Fruit fly (Drosophila melanogaster) whole organism, wandering third instar larva: Measurements from ENCODE around the gene AsnS.

ENCODE experiments used
- Abd-B ChIP-seq: fragments of >200 bp; optimal IDR thresholded peaks from 2 replicates; lab custom pipeline; 2017; ENCODE audit warnings: missing biosample characterization, missing genetic modification characterization
- CG32264 ChIP-seq: fragments of 200-800 bp; sonication (Bioruptor generic); optimal IDR thresholded peaks from 2 replicates; lab custom pipeline; 2016; ENCODE audit warnings: missing biosample characterization, missing genetic modification characterization
- CG9705 ChIP-seq: fragments of 200-800 bp; sonication (Bioruptor generic); optimal IDR thresholded peaks from 2 replicates; lab custom pipeline; 2018; ENCODE audit warnings: missing biosample characterization, mild to moderate bottlenecking, missing genetic modification characterization
- CrebA ChIP-seq: fragments of 200-800 bp; sonication (Bioruptor generic); optimal IDR thresholded peaks from 2 replicates; lab custom pipeline; 2016; ENCODE audit warnings: missing biosample characterization, mild to moderate bottlenecking, missing genetic modification characterization, borderline replicate concordance
- Dfd ChIP-seq: fragments of >200 bp; optimal IDR thresholded peaks from 2 replicates; lab custom pipeline; 2017; ENCODE audit warnings: missing biosample characterization, missing genetic modification characterization
- Dif ChIP-seq: fragments of 200-275, 200-300 bp; sonication (Bioruptor generic); optimal IDR thresholded peaks from 2 replicates; lab custom pipeline; 2018; ENCODE audit warnings: missing biosample characterization, missing genetic modification characterization; ENCODE audit not compliant: partially characterized antibody
- GATAd ChIP-seq: sonication (Bioruptor generic); optimal IDR thresholded peaks from 2 replicates; lab custom pipeline; 2016; ENCODE audit warnings: missing biosample characterization, missing genetic modification characterization
- HLH106 ChIP-seq: fragments of 200-800 bp; optimal IDR thresholded peaks from 3 replicates; lab custom pipeline; 2019; ENCODE audit warnings: missing biosample characterization, mild to moderate bottlenecking, missing genetic modification characterization, moderate library complexity
- Hnf4 ChIP-seq: fragments of 200-800 bp; sonication (Bioruptor generic); optimal IDR thresholded peaks from 2 replicates; lab custom pipeline; 2016; ENCODE audit warnings: missing biosample characterization, mild to moderate bottlenecking, missing genetic modification characterization
- Hr83 ChIP-seq: fragments of 200-300 bp; sonication (Bioruptor generic); optimal IDR thresholded peaks from 2 replicates; lab custom pipeline; 2016; ENCODE audit warnings: missing biosample characterization, mild to moderate bottlenecking, missing genetic modification characterization, moderate library complexity; ENCODE audit not compliant: poor library complexity, severe bottlenecking
- Jra ChIP-seq: sonication (Bioruptor generic); optimal IDR thresholded peaks from 2 replicates; lab custom pipeline; 2016; ENCODE audit warnings: missing biosample characterization, missing genetic modification characterization
- Mio ChIP-seq: sonication (Bioruptor generic); optimal IDR thresholded peaks from 2 replicates; lab custom pipeline; 2016; ENCODE audit warnings: missing biosample characterization, missing genetic modification characterization
- N ChIP-seq: fragments of >200 bp; optimal IDR thresholded peaks from 2 replicates; lab custom pipeline; 2018; ENCODE audit warnings: missing biosample characterization, missing external identifiers, missing genetic modification characterization
- OdsH ChIP-seq: fragments of 200-800 bp; sonication (Bioruptor generic); optimal IDR thresholded peaks from 2 replicates; lab custom pipeline; 2016; ENCODE audit warnings: missing biosample characterization, mild to moderate bottlenecking, missing genetic modification characterization
- Rel ChIP-seq, 2 experiments: fragments of 200-800 bp; sonication (Bioruptor generic) in 1 of 2; optimal IDR thresholded peaks; 2 replicates in 1 of 2; 3 replicates in 1 of 2; lab custom pipeline; 2016 to 2019; ENCODE audit warnings: mild to moderate bottlenecking in 2 of 2, missing biosample characterization in 2 of 2, missing genetic modification characterization in 2 of 2, moderate library complexity in 1 of 2
- Sp1 ChIP-seq: fragments of 200-800 bp; sonication (Bioruptor generic); optimal IDR thresholded peaks from 3 replicates; lab custom pipeline; 2019; ENCODE audit warnings: missing biosample characterization, mild to moderate bottlenecking, missing genetic modification characterization, moderate library complexity
- Vsx2 ChIP-seq: fragments of 200-300, 225-300 bp; sonication (Bioruptor generic); optimal IDR thresholded peaks from 2 replicates; lab custom pipeline; 2018; ENCODE audit warnings: missing biosample characterization, missing genetic modification characterization; ENCODE audit not compliant: partially characterized antibody
- br ChIP-seq: fragments of 200-800 bp; sonication (Bioruptor generic); optimal IDR thresholded peaks from 2 replicates; lab custom pipeline; 2016; ENCODE audit warnings: missing biosample characterization, missing genetic modification characterization
- brk ChIP-seq: fragments of 200-800 bp; sonication (Bioruptor generic); optimal IDR thresholded peaks from 2 replicates; lab custom pipeline; 2016; ENCODE audit warnings: missing biosample characterization, mild to moderate bottlenecking, missing genetic modification characterization
- dl ChIP-seq, 2 experiments: fragments of 175-275, 200-275 bp in 1 of 2; fragments of 200-275 bp in 1 of 2; sonication (Bioruptor generic); optimal IDR thresholded peaks; lab custom pipeline; 2018; ENCODE audit warnings: mild to moderate bottlenecking in 2 of 2, missing biosample characterization in 2 of 2, missing genetic modification characterization in 2 of 2, moderate library complexity in 2 of 2; ENCODE audit not compliant: partially characterized antibody in 2 of 2, insufficient read depth in 1 of 2
- dmrt93B ChIP-seq: fragments of 200-800 bp; sonication (Bioruptor generic); optimal IDR thresholded peaks from 2 replicates; lab custom pipeline; 2018; ENCODE audit warnings: missing biosample characterization, mild to moderate bottlenecking, missing genetic modification characterization
- dsf ChIP-seq: sonication (Bioruptor generic); optimal IDR thresholded peaks from 2 replicates; lab custom pipeline; 2016; ENCODE audit warnings: missing biosample characterization, missing genetic modification characterization, borderline replicate concordance
- ey ChIP-seq: fragments of 200-800 bp; sonication (Bioruptor generic); optimal IDR thresholded peaks from 2 replicates; lab custom pipeline; 2016; ENCODE audit warnings: missing biosample characterization, missing genetic modification characterization
- foxo ChIP-seq, 2 experiments: fragments of 200-800 bp; sonication (Bioruptor generic); optimal IDR thresholded peaks; 2 replicates in 1 of 2; 3 replicates in 1 of 2; lab custom pipeline; 2016 to 2017; ENCODE audit warnings: missing biosample characterization in 2 of 2, missing genetic modification characterization in 2 of 2
- fru ChIP-seq: fragments of 200-800 bp; sonication (Bioruptor generic); optimal IDR thresholded peaks from 3 replicates; lab custom pipeline; 2016; ENCODE audit warnings: missing biosample characterization, mild to moderate bottlenecking, missing genetic modification characterization
- h ChIP-seq: fragments of 200-800 bp; sonication (Bioruptor generic); optimal IDR thresholded peaks from 3 replicates; lab custom pipeline; 2016; ENCODE audit warnings: missing biosample characterization, mild to moderate bottlenecking, missing genetic modification characterization
- jim ChIP-seq: fragments of 175-275, 200-325 bp; sonication (Bioruptor generic); optimal IDR thresholded peaks from 2 replicates; lab custom pipeline; 2016; ENCODE audit warnings: missing biosample characterization, mild to moderate bottlenecking, missing genetic modification characterization
- lola ChIP-seq: fragments of >200 bp; optimal IDR thresholded peaks from 2 replicates; lab custom pipeline; 2017; ENCODE audit warnings: missing biosample characterization, missing genetic modification characterization
- pan ChIP-seq: fragments of >200 bp; optimal IDR thresholded peaks from 2 replicates; lab custom pipeline; 2017
- psq ChIP-seq: fragments of 200-800 bp; sonication (Bioruptor generic); optimal IDR thresholded peaks from 3 replicates; lab custom pipeline; 2017; ENCODE audit warnings: missing biosample characterization, mild to moderate bottlenecking, missing genetic modification characterization, moderate library complexity
- rgr ChIP-seq: fragments of 200-800 bp; sonication (Bioruptor generic); optimal IDR thresholded peaks from 3 replicates; lab custom pipeline; 2016; ENCODE audit warnings: missing biosample characterization, mild to moderate bottlenecking, missing genetic modification characterization
- sage ChIP-seq: fragments of 200-800 bp; sonication (Bioruptor generic); optimal IDR thresholded peaks from 2 replicates; lab custom pipeline; 2016; ENCODE audit warnings: missing biosample characterization, mild to moderate bottlenecking, missing genetic modification characterization
- sv ChIP-seq: fragments of 200-800 bp; sonication (Bioruptor generic); optimal IDR thresholded peaks from 3 replicates; lab custom pipeline; 2016; ENCODE audit warnings: missing biosample characterization, missing genetic modification characterization
- tai ChIP-seq: sonication (Bioruptor generic); optimal IDR thresholded peaks from 2 replicates; lab custom pipeline; 2016; ENCODE audit warnings: missing biosample characterization, missing genetic modification characterization
- usp ChIP-seq: fragments of >200 bp; optimal IDR thresholded peaks from 2 replicates; lab custom pipeline; 2017; ENCODE audit warnings: missing biosample characterization, missing genetic modification characterization
- woc ChIP-seq: sonication (Bioruptor generic); optimal IDR thresholded peaks from 2 replicates; lab custom pipeline; 2016; ENCODE audit warnings: missing biosample characterization, mild to moderate bottlenecking, missing genetic modification characterization

Gene AsnS

DNA sequence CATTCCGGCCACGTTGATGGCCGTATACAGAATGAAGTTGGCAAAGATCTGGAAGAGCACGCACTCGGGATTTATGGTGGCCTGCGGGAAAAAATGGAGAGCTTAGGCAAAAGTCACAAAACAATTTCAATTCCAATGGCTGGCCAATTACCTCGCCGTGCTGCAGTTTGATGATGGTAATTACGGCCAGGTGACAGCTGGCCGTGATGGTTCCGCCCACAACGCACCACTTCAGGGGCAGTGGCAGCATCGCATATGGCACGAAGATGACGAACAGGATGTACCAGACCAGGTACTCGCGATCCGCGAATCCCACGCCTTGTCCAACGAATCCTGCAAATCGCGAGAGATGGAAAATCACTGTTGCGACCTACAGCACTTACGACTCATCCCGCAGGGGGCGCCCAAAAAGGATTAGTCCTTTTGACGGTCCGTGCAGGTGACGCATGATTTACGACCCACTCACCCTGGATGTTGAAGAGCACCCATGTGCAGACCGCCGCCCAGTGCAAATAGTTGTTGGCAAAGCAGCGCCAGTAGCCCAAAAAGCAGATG, 27.0 kb upstream of the AsnS start:
- TF ChIP-seq usp (GFP tag; lab: Kevin White, UChicago) (no peak), Mio (GFP tag; lab: Kevin White, UChicago) (no peak), brk (GFP tag; lab: Kevin White, UChicago) (no peak), woc (no peak), CrebA (GFP tag; lab: Kevin White, UChicago) (no peak), ey (no peak), Hnf4 (GFP tag; lab: Kevin White, UChicago) (no peak), Rel (GFP tag; optimal IDR thresholded peaks at IDR 0.05; lab: Kevin White, UChicago) (no peak), Rel (tag; optimal IDR thresholded peaks at IDR 0.05; lab: Kevin White, UChicago) (no peak), jim (GFP tag; lab: Kevin White, UChicago) (no peak), dmrt93B (GFP tag; lab: Kevin White, UChicago) (no peak), lola (GFP tag; lab: Kevin White, UChicago) (no peak), sage (no peak), h (GFP tag; lab: Kevin White, UChicago) (no peak), Jra (GFP tag; lab: Kevin White, UChicago) (no peak), Dif (GFP tag; lab: Kevin White, UChicago) (no peak), Dfd (GFP tag; lab: Kevin White, UChicago) (no peak), Abd-B (GFP tag; lab: Kevin White, UChicago) (no peak), HLH106 (tag; lab: Kevin White, UChicago) (no peak), Hr83 (GFP tag; lab: Kevin White, UChicago) (no peak)

DNA sequence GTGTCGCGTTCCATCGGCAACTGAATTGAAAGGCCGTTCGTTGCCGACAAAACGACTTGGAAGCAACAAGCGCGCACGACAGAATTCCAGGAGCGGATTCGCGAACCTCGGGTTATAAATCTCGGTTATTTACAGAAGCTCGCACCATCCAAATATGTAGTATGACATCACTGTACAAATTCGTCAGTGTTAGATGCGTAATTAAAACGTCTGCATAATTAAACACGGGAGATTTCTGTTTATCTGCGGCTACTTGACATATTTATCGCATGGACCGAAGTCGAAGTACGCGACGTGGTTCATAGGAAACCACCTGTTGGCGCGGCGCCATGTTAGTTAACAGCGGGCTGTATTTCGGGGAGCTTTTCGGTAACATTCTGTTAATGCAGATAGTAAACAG, 1.0 kb upstream of the AsnS start, which contains the start of gene Ac78C:
Ac78C (minus strand) TSS at position 26 of the 400 bp plus-strand sequence.
- no peak for TF ChIP-seq pan (lab: Kevin White, UChicago)
- TF ChIP-seq usp (GFP tag; lab: Kevin White, UChicago) = no peak
- peak; percentile 97 for TF ChIP-seq h (GFP tag; lab: Kevin White, UChicago)
- peak; percentile 67 for TF ChIP-seq dmrt93B (GFP tag; lab: Kevin White, UChicago)
- peak; percentile 89 for TF ChIP-seq HLH106 (tag; lab: Kevin White, UChicago)
- TF ChIP-seq Dfd (GFP tag; lab: Kevin White, UChicago) = no peak
- TF ChIP-seq dl (GFP tag; optimal IDR thresholded peaks at IDR 0.05; lab: Kevin White, UChicago; ENCODE audit: insufficient read depth in 1 of 2, partially characterized antibody in 2 of 2) = no peak
- peak; percentile 81 for TF ChIP-seq OdsH (GFP tag; lab: Kevin White, UChicago)
- TF ChIP-seq rgr (GFP tag; lab: Kevin White, UChicago) = peak; percentile 87
- TF ChIP-seq Jra (GFP tag; lab: Kevin White, UChicago) = peak; percentile 18
- peak; percentile 90 for TF ChIP-seq br (GFP tag; lab: Kevin White, UChicago)
- TF ChIP-seq psq = peak; percentile 46
- peak; percentile 28 for TF ChIP-seq CrebA (GFP tag; lab: Kevin White, UChicago)
- TF ChIP-seq foxo (GFP tag; optimal IDR thresholded peaks at IDR 0.05; lab: Kevin White, UChicago) = peak; percentile 56 to 89
- TF ChIP-seq ey = peak; percentile 82
- peak; percentile 92 for TF ChIP-seq fru
- peak; percentile 75 for TF ChIP-seq sv
- TF ChIP-seq tai (GFP tag; lab: Kevin White, UChicago) = no peak
- no peak for TF ChIP-seq lola (GFP tag; lab: Kevin White, UChicago)
- TF ChIP-seq CG32264 (GFP tag; lab: Kevin White, UChicago) = peak; percentile 62
- peak; percentile 82 for TF ChIP-seq Sp1
- peak; percentile 9 for TF ChIP-seq Vsx2 (GFP tag; lab: Kevin White, UChicago)
- peak; percentile 46 for TF ChIP-seq GATAd (GFP tag; lab: Kevin White, UChicago)
- TF ChIP-seq Dif (GFP tag; lab: Kevin White, UChicago) = no peak
- no peak for TF ChIP-seq woc
- peak; percentile 52 for TF ChIP-seq Mio (GFP tag; lab: Kevin White, UChicago)
- TF ChIP-seq CG9705 = peak; percentile 82
- no peak for TF ChIP-seq N (GFP tag; lab: Kevin White, UChicago)
- TF ChIP-seq Rel (GFP tag; optimal IDR thresholded peaks at IDR 0.05; lab: Kevin White, UChicago) = no peak
- TF ChIP-seq Rel (tag; optimal IDR thresholded peaks at IDR 0.05; lab: Kevin White, UChicago) = no peak
- no peak for TF ChIP-seq dsf (GFP tag; lab: Kevin White, UChicago)
- TF ChIP-seq sage = peak; percentile 39
- TF ChIP-seq Hr83 (GFP tag; lab: Kevin White, UChicago) = peak; percentile 43
- TF ChIP-seq Hnf4 (GFP tag; lab: Kevin White, UChicago) = peak; percentile 88
